Fruit fly (Drosophila melanogaster) whole organism, embryonic: Measurements from ENCODE around the gene Asator.

ENCODE experiments used
- Asciz ChIP-seq: fragments of 200-800 bp; sonication (Bioruptor generic); optimal IDR thresholded peaks from 2 replicates; lab custom pipeline; 2017; ENCODE audit warnings: missing biosample characterization, mild to moderate bottlenecking, missing genetic modification characterization, missing genetic modification reagents
- CG10431 ChIP-seq: fragments of 200-800 bp; sonication (Bioruptor generic); optimal IDR thresholded peaks from 3 replicates; lab custom pipeline; 2018; ENCODE audit warnings: missing biosample characterization, mild to moderate bottlenecking, missing genetic modification characterization
- CG10462 ChIP-seq: fragments of 200-800 bp; sonication (Bioruptor generic); optimal IDR thresholded peaks from 2 replicates; lab custom pipeline; 2016; ENCODE audit warnings: missing biosample characterization, missing genetic modification characterization
- CG10543 ChIP-seq: fragments of 200-800 bp; sonication (Bioruptor generic); optimal IDR thresholded peaks from 3 replicates; lab custom pipeline; 2017; ENCODE audit warnings: missing biosample characterization, mild to moderate bottlenecking, missing genetic modification characterization, moderate library complexity
- CG11695 ChIP-seq: fragments of 200-800 bp; sonication (Bioruptor generic); IDR thresholded peaks from 3 replicates; pipeline ENCODE4 v1.3.6; 2022; ENCODE audit warnings: missing biosample characterization, missing genetic modification characterization
- CG12104 ChIP-seq: fragments of 200-800 bp; sonication (Bioruptor generic); optimal IDR thresholded peaks from 3 replicates; lab custom pipeline; 2016; ENCODE audit warnings: missing biosample characterization, missing genetic modification characterization
- CG13287 ChIP-seq: fragments of 200-800 bp; sonication (Bioruptor generic); IDR thresholded peaks from 2 replicates; pipeline ENCODE4 v1.3.6; 2022; ENCODE audit warnings: missing biosample characterization, missing genetic modification characterization; ENCODE audit not compliant: partially characterized antibody
- CG14014 ChIP-seq: fragments of 200-800 bp; sonication (Bioruptor generic); IDR thresholded peaks from 2 replicates; pipeline ENCODE4 v1.3.6; 2022; ENCODE audit warnings: missing biosample characterization, missing genetic modification characterization
- CG16863 ChIP-seq: fragments of 200-800 bp; sonication (Bioruptor generic); optimal IDR thresholded peaks from 3 replicates; lab custom pipeline; 2016; ENCODE audit warnings: missing biosample characterization, missing genetic modification characterization
- CG17359 ChIP-seq: fragments of 200-800 bp; sonication (Bioruptor generic); optimal IDR thresholded peaks from 3 replicates; lab custom pipeline; 2018; ENCODE audit warnings: missing biosample characterization, mild to moderate bottlenecking, missing genetic modification characterization, moderate library complexity
- CG17568 ChIP-seq: fragments of 200-800 bp; sonication (Bioruptor generic); optimal IDR thresholded peaks from 2 replicates; lab custom pipeline; 2018; ENCODE audit warnings: missing biosample characterization, mild to moderate bottlenecking, missing genetic modification characterization, moderate library complexity
- CG18262 ChIP-seq: fragments of 200-800 bp; optimal IDR thresholded peaks from 3 replicates; lab custom pipeline; 2019; ENCODE audit warnings: missing biosample characterization, mild to moderate bottlenecking, missing genetic modification characterization, moderate library complexity
- CG2199 ChIP-seq: fragments of 200-800 bp; sonication (Bioruptor generic); IDR thresholded peaks from 3 replicates; pipeline ENCODE4 v1.3.6; 2022; ENCODE audit warnings: missing biosample characterization, missing genetic modification characterization
- CG32767 ChIP-seq: fragments of 200-800 bp; sonication (Bioruptor generic); IDR thresholded peaks from 2 replicates; pipeline ENCODE4 v1.3.6; 2022; ENCODE audit warnings: missing biosample characterization, missing genetic modification characterization
- CG3407 ChIP-seq: fragments of 200-800 bp; sonication (Bioruptor generic); optimal IDR thresholded peaks from 2 replicates; lab custom pipeline; 2018; ENCODE audit warnings: missing biosample characterization, mild to moderate bottlenecking, missing genetic modification characterization
- CG4328 ChIP-seq: fragments of 200-800 bp; sonication (Bioruptor generic); optimal IDR thresholded peaks from 3 replicates; lab custom pipeline; 2017; ENCODE audit warnings: missing biosample characterization, missing genetic modification reagents, missing genetic modification characterization
- CG6272 ChIP-seq: fragments of 200-800 bp; sonication (Bioruptor generic); IDR thresholded peaks from 2 replicates; pipeline ENCODE4 v1.3.6; 2022; ENCODE audit warnings: missing biosample characterization, missing genetic modification characterization
- CG8359 ChIP-seq: fragments of 200-800 bp; sonication (Bioruptor generic); optimal IDR thresholded peaks from 2 replicates; lab custom pipeline; 2017; ENCODE audit warnings: missing biosample characterization, mild to moderate bottlenecking, missing genetic modification characterization, borderline replicate concordance
- CG8478 ChIP-seq: fragments of >200 bp; optimal IDR thresholded peaks from 2 replicates; lab custom pipeline; 2018
- CrebB ChIP-seq: fragments of 200-800 bp; sonication (Bioruptor generic); optimal IDR thresholded peaks from 3 replicates; lab custom pipeline; 2018; ENCODE audit warnings: missing biosample characterization, mild to moderate bottlenecking, missing genetic modification characterization
- Dref ChIP-seq: fragments of 200-800 bp; sonication (Bioruptor generic); IDR thresholded peaks from 2 replicates; pipeline ENCODE4 v1.3.6; 2022; ENCODE audit warnings: missing biosample characterization, missing genetic modification characterization
- Drgx ChIP-seq: fragments of 200-800 bp; sonication (Bioruptor generic); IDR thresholded peaks from 2 replicates; pipeline ENCODE4 v1.3.6; 2022; ENCODE audit warnings: missing biosample characterization, missing genetic modification characterization
- Ets65A ChIP-seq: fragments of 200-800 bp; sonication (Bioruptor generic); peaks from one replicate; lab custom pipeline; 2016; ENCODE audit warnings: missing biosample characterization, missing genetic modification characterization
- Fer1 ChIP-seq: fragments of 200-800 bp; sonication (Bioruptor generic); optimal IDR thresholded peaks from 2 replicates; lab custom pipeline; 2017; ENCODE audit warnings: missing biosample characterization, mild to moderate bottlenecking, missing genetic modification characterization
- HLH3B ChIP-seq: fragments of 200-800 bp; sonication (Bioruptor generic); IDR thresholded peaks from 2 replicates; pipeline ENCODE4 v1.3.6; 2022; ENCODE audit warnings: missing biosample characterization, missing genetic modification characterization
- Kr ChIP-seq: fragments of 200-800 bp; sonication (Bioruptor generic); optimal IDR thresholded peaks from 2 replicates; lab custom pipeline; 2017; ENCODE audit warnings: missing biosample characterization, mild to moderate bottlenecking, missing genetic modification characterization
- Optix ChIP-seq: fragments of 200-800 bp; sonication (Bioruptor generic); IDR thresholded peaks from 3 replicates; pipeline ENCODE4 v1.3.6; 2022; ENCODE audit warnings: missing biosample characterization, missing genetic modification characterization
- Sox100B ChIP-seq: fragments of 200-800 bp; sonication (Bioruptor generic); optimal IDR thresholded peaks from 3 replicates; lab custom pipeline; 2018; ENCODE audit warnings: missing biosample characterization, mild to moderate bottlenecking, missing genetic modification characterization
- Xbp1 ChIP-seq: fragments of 200-800 bp; sonication (Bioruptor generic); optimal IDR thresholded peaks from 3 replicates; lab custom pipeline; 2016; ENCODE audit warnings: missing biosample characterization, mild to moderate bottlenecking, missing genetic modification characterization
- ato ChIP-seq: fragments of 200-800 bp; sonication (Bioruptor generic); IDR thresholded peaks from 2 replicates; pipeline ENCODE4 v1.3.6; 2022; ENCODE audit warnings: missing biosample characterization, missing genetic modification characterization; ENCODE audit not compliant: partially characterized antibody
- bcd ChIP-seq: fragments of 200-800 bp; sonication (Bioruptor generic); optimal IDR thresholded peaks from 2 replicates; lab custom pipeline; 2017; ENCODE audit warnings: missing biosample characterization, mild to moderate bottlenecking, missing genetic modification characterization
- br ChIP-seq: fragments of >200 bp; optimal IDR thresholded peaks from 2 replicates; lab custom pipeline; 2017
- cad ChIP-seq: fragments of >200 bp; optimal IDR thresholded peaks from 2 replicates; lab custom pipeline; 2017; ENCODE audit warnings: missing biosample characterization, missing genetic modification characterization
- dmrt99B ChIP-seq: fragments of 200-800 bp; sonication (Bioruptor generic); optimal IDR thresholded peaks from 2 replicates; lab custom pipeline; 2018; ENCODE audit warnings: missing biosample characterization, mild to moderate bottlenecking, missing genetic modification characterization, moderate library complexity
- ems ChIP-seq: fragments of 200-800 bp; sonication (Bioruptor generic); optimal IDR thresholded peaks from 3 replicates; lab custom pipeline; 2016; ENCODE audit warnings: missing biosample characterization, missing genetic modification characterization
- exex ChIP-seq: fragments of 200-800 bp; sonication (Bioruptor generic); optimal IDR thresholded peaks from 4 replicates; lab custom pipeline; 2018; ENCODE audit warnings: missing biosample characterization, mild to moderate bottlenecking, missing genetic modification characterization, moderate library complexity
- fd102C ChIP-seq: fragments of 200-800 bp; sonication (Bioruptor generic); optimal IDR thresholded peaks from 2 replicates; lab custom pipeline; 2018; ENCODE audit warnings: missing biosample characterization, mild to moderate bottlenecking, missing genetic modification characterization, moderate library complexity
- ftz-f1 ChIP-seq: fragments of 200-800 bp; sonication (Bioruptor generic); optimal IDR thresholded peaks from 2 replicates; lab custom pipeline; 2016; ENCODE audit warnings: missing biosample characterization, missing genetic modification characterization
- gcm2 ChIP-seq: fragments of 200-800 bp; sonication (Bioruptor generic); optimal IDR thresholded peaks from 2 replicates; lab custom pipeline; 2016; ENCODE audit warnings: missing biosample characterization, missing genetic modification characterization
- hkb ChIP-seq, 2 experiments: fragments of 200-800 bp in 1 of 2; fragments of >200 bp in 1 of 2; sonication (Bioruptor generic) in 1 of 2; IDR thresholded peaks in 1 of 2; optimal IDR thresholded peaks in 1 of 2; 2 replicates each; pipeline versions ENCODE4 v1.3.6 to Lab custom; 2017 to 2022; ENCODE audit warnings: missing biosample characterization in 1 of 2, missing genetic modification characterization in 1 of 2
- lola ChIP-seq, 3 experiments: fragments of >200 bp in 2 of 3; fragments of 200-800 bp in 1 of 3; sonication (Bioruptor generic) in 1 of 3; optimal IDR thresholded peaks; 2 replicates each; lab custom pipeline; 2017 to 2019; ENCODE audit warnings: missing biosample characterization in 3 of 3, missing genetic modification characterization in 3 of 3, mild to moderate bottlenecking in 1 of 3, moderate library complexity in 1 of 3
- pan ChIP-seq, 4 experiments: fragments of >200 bp in 3 of 4; fragments of 200-800 bp in 1 of 4; sonication (Bioruptor generic) in 1 of 4; optimal IDR thresholded peaks in 3 of 4; IDR thresholded peaks in 1 of 4; 2 replicates each; pipeline versions ENCODE4 v1.3.6 to Lab custom; 2017 to 2022; ENCODE audit warnings: missing biosample characterization in 2 of 4, missing genetic modification characterization in 2 of 4, mixed read lengths in 1 of 4
- pum ChIP-seq: fragments of 200-800 bp; sonication (Bioruptor generic); optimal IDR thresholded peaks from 2 replicates; lab custom pipeline; 2016; ENCODE audit warnings: missing biosample characterization, missing genetic modification characterization
- pzg ChIP-seq: fragments of 200-800 bp; sonication (Bioruptor generic); optimal IDR thresholded peaks from 3 replicates; lab custom pipeline; 2018; ENCODE audit warnings: missing biosample characterization, mild to moderate bottlenecking, missing genetic modification characterization, moderate library complexity
- run ChIP-seq: fragments of 200-800 bp; sonication (Bioruptor generic); optimal IDR thresholded peaks from 3 replicates; lab custom pipeline; 2018; ENCODE audit warnings: missing biosample characterization, mild to moderate bottlenecking, missing genetic modification characterization
- sd ChIP-seq: fragments of 200-800 bp; sonication (Bioruptor generic); optimal IDR thresholded peaks from 3 replicates; lab custom pipeline; 2018; ENCODE audit warnings: missing biosample characterization, mild to moderate bottlenecking, missing genetic modification characterization, moderate library complexity
- sens ChIP-seq: fragments of 200-800 bp; sonication (Bioruptor generic); peaks from one replicate; lab custom pipeline; 2016; ENCODE audit warnings: missing biosample characterization, missing genetic modification characterization
- sens-2 ChIP-seq: fragments of 200-800 bp; sonication (Bioruptor generic); IDR thresholded peaks from 2 replicates; pipeline ENCODE4 v1.3.6; 2022; ENCODE audit warnings: missing biosample characterization, missing genetic modification characterization
- seq ChIP-seq: fragments of 200-800 bp; sonication (Bioruptor generic); IDR thresholded peaks from 2 replicates; pipeline ENCODE4 v1.3.6; 2022; ENCODE audit warnings: missing biosample characterization, missing genetic modification characterization
- tin ChIP-seq: fragments of 200-800 bp; sonication (Bioruptor generic); optimal IDR thresholded peaks from 3 replicates; lab custom pipeline; 2016; ENCODE audit warnings: missing biosample characterization, missing genetic modification characterization
- unc-4 ChIP-seq: fragments of 200-800 bp; sonication (Bioruptor generic); IDR thresholded peaks from 2 replicates; pipeline ENCODE4 v1.3.6; 2022; ENCODE audit warnings: missing biosample characterization, missing genetic modification characterization; ENCODE audit not compliant: partially characterized antibody

Asator gene

DNA sequence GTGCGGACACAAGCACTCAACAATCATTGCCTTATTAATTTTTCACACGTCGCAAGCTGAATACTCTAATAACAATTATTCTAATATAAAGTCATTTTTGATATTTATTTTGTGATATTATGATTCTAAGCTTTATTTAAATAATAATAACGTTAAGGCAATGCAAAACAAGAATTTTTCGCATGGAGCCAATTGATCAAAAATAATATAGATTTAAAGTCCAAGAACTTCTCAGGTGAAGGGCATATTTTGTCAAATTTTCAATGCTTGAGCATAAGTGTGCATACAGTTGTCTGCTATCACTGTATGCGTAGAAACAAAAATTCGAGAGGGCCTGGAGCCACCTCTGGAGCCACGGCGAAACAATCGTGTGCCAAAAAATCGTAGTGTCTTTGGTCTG lies 54.4 kb downstream of the Asator start:
- no peak for TF ChIP-seq sens-2
- no peak for TF ChIP-seq exex (tag; lab: Kevin White, UChicago)
- peak; percentile 1 for TF ChIP-seq Sox100B (GFP tag; lab: Kevin White, UChicago)
- TF ChIP-seq ato (GFP tag; lab: Robert Waterston, UW) = no peak
- TF ChIP-seq Asciz (GFP tag; lab: Kevin White, UChicago) = no peak
- no peak for TF ChIP-seq CG16863
- TF ChIP-seq sens (GFP tag; lab: Kevin White, UChicago) = no peak
- no peak for TF ChIP-seq CG17568 (GFP tag; lab: Kevin White, UChicago)
- TF ChIP-seq CG10543 (GFP tag; lab: Kevin White, UChicago) = no peak
- 0 out of 2 replicates have a peak, but pooled peaks have one; percentile 35 for TF ChIP-seq CG14014
- no peak for TF ChIP-seq CrebB
- no peak for TF ChIP-seq tin
- no peak for TF ChIP-seq CG4328 (GFP tag; lab: Kevin White, UChicago)
- no peak for TF ChIP-seq pzg (GFP tag; lab: Kevin White, UChicago)
- TF ChIP-seq hkb (optimal IDR thresholded peaks at IDR 0.05; lab: Kevin White, UChicago) = no peak
- peak; percentile 36; the same call in 1 of the 2 replicates for TF ChIP-seq hkb (GFP tag; IDR thresholded peaks at IDR 0.05; lab: Robert Waterston, UW)
- no peak for TF ChIP-seq bcd (GFP tag; lab: Kevin White, UChicago)
- TF ChIP-seq Kr (GFP tag; lab: Kevin White, UChicago) = no peak
- no peak for TF ChIP-seq pum
- TF ChIP-seq Optix = no peak
- TF ChIP-seq run = no peak
- no peak for TF ChIP-seq CG10431 (GFP tag; lab: Kevin White, UChicago)
- TF ChIP-seq CG8359 (GFP tag; lab: Kevin White, UChicago) = no peak
- no peak for TF ChIP-seq dmrt99B (tag; lab: Kevin White, UChicago)
- TF ChIP-seq fd102C (GFP tag; lab: Kevin White, UChicago) = no peak
- no peak for TF ChIP-seq sd (tag; lab: Kevin White, UChicago)
- no peak for TF ChIP-seq gcm2
- TF ChIP-seq Drgx (GFP tag; lab: Robert Waterston, UW) = no peak
- no peak for TF ChIP-seq CG3407
- peak; percentile 67; the same call in 1 of the 2 replicates for TF ChIP-seq HLH3B (GFP tag; lab: Robert Waterston, UW)
- TF ChIP-seq CG13287 (GFP tag; lab: Robert Waterston, UW) = no peak
- TF ChIP-seq pan (optimal IDR thresholded peaks at IDR 0.05; lab: Kevin White, UChicago) = no peak
- peak in 1 of 2 experiments; percentile 54 for TF ChIP-seq pan (GFP tag; optimal IDR thresholded peaks at IDR 0.05 in 1 of 2, IDR thresholded peaks at IDR 0.05 in 1 of 2)
- peak; percentile 29 for TF ChIP-seq CG18262 (tag; lab: Kevin White, UChicago)
- TF ChIP-seq CG11695 (GFP tag; lab: Robert Waterston, UW) = peak; percentile 59; the same call in 1 of the 3 replicates
- no peak for TF ChIP-seq Dref (GFP tag; lab: Robert Waterston, UW)
- no peak for TF ChIP-seq Ets65A (GFP tag; lab: Kevin White, UChicago)
- no peak for TF ChIP-seq lola (GFP tag; optimal IDR thresholded peaks at IDR 0.05; lab: Kevin White, UChicago)
- TF ChIP-seq CG8478 (lab: Kevin White, UChicago) = no peak
- no peak for TF ChIP-seq Fer1 (GFP tag; lab: Kevin White, UChicago)
- no peak for TF ChIP-seq CG17359
- TF ChIP-seq Xbp1 = peak; percentile 5
- TF ChIP-seq CG10462 (GFP tag; lab: Kevin White, UChicago) = no peak
- no peak for TF ChIP-seq CG32767 (GFP tag; lab: Robert Waterston, UW)
- no peak for TF ChIP-seq CG6272 (GFP tag; lab: Robert Waterston, UW)
- no peak for TF ChIP-seq ems (GFP tag; lab: Kevin White, UChicago)
- no peak for TF ChIP-seq unc-4 (GFP tag; lab: Robert Waterston, UW)
- TF ChIP-seq cad (GFP tag; lab: Kevin White, UChicago) = no peak
- no peak for TF ChIP-seq br (lab: Kevin White, UChicago)
- 0 out of 3 replicates have a peak, but pooled peaks have one; percentile 56 for TF ChIP-seq CG2199 (GFP tag; lab: Robert Waterston, UW)
- TF ChIP-seq seq (GFP tag; lab: Robert Waterston, UW) = 0 out of 2 replicates have a peak, but pooled peaks have one; percentile 45
- no peak for TF ChIP-seq ftz-f1
- no peak for TF ChIP-seq CG12104
